Worm (Caenorhabditis elegans): Measurements from ENCODE around the gene frm-7.

ce11 chrV:12317894-12318553, 15.7 kb downstream of the frm-7 start, which contains the start of the genes R04F11.5 and R04F11.2:
- TF ChIP-seq ama-1 (optimal IDR thresholded peaks at IDR 0.05) (peak; percentile 51), egl-27 (tag; optimal IDR thresholded peaks at IDR 0.05) (no peak), fkh-10 (GFP tag; optimal IDR thresholded peaks at IDR 0.05) (no peak), ztf-4 (tag; optimal IDR thresholded peaks at IDR 0.05) (no peak), nhr-11 (tag; optimal IDR thresholded peaks at IDR 0.05) (no peak), nhr-76 (tag; optimal IDR thresholded peaks at IDR 0.05) (no peak), nhr-23 (tag; optimal IDR thresholded peaks at IDR 0.05) (no peak), skn-1 (tag; optimal IDR thresholded peaks at IDR 0.05) (no peak), elt-1 (tag; optimal IDR thresholded peaks at IDR 0.05) (peak; percentile 45), nfya-1 (tag; optimal IDR thresholded peaks at IDR 0.05; ENCODE audit: insufficient read depth) (peak; percentile 94), nhr-12 (tag; optimal IDR thresholded peaks at IDR 0.05) (no peak), nhr-77 (tag; optimal IDR thresholded peaks at IDR 0.05) (no peak), ceh-9 (tag; optimal IDR thresholded peaks at IDR 0.05) (no peak), unc-39 (tag; optimal IDR thresholded peaks at IDR 0.05) (no peak)

Measured in whole organism, L3 larva.